Worm (Caenorhabditis elegans) whole organism, L1 larva: ENCODE results near the gene nhr-46.

Experiments
- C16A3.4 ChIP-seq: fragments of 150-350 bp; optimal IDR thresholded peaks from 2 replicates; lab custom pipeline; 2014; ENCODE audit warnings: missing biosample characterization, missing genetic modification characterization
- fkh-4 ChIP-seq: sonication (generic microtip); optimal IDR thresholded peaks from 2 replicates; lab custom pipeline; 2016; ENCODE audit warnings: missing compliant biosample characterization, missing genetic modification characterization, borderline replicate concordance
- fos-1 ChIP-seq: fragments of 150-350 bp; optimal IDR thresholded peaks from 2 replicates; lab custom pipeline; 2014; ENCODE audit warnings: missing biosample characterization, missing genetic modification characterization
- lsy-2 ChIP-seq, 2 experiments: fragments of 150-350 bp; optimal IDR thresholded peaks; 2 replicates each; lab custom pipeline; 2014; ENCODE audit warnings: missing biosample characterization in 2 of 2, missing genetic modification characterization in 2 of 2
- nhr-11 ChIP-seq: fragments of 150-350 bp; optimal IDR thresholded peaks from 2 replicates; lab custom pipeline; 2014; ENCODE audit warnings: missing biosample characterization, missing genetic modification characterization
- nhr-20 ChIP-seq: sonication (generic microtip); optimal IDR thresholded peaks from 2 replicates; lab custom pipeline; 2016; ENCODE audit warnings: mild to moderate bottlenecking, missing genetic modification characterization, missing compliant biosample characterization
- snpc-4 ChIP-seq: fragments of 150-350 bp; optimal IDR thresholded peaks from 2 replicates; lab custom pipeline; 2014; ENCODE audit warnings: missing biosample characterization, missing genetic modification characterization
- xbp-1 ChIP-seq: sonication (generic microtip); optimal IDR thresholded peaks from 2 replicates; lab custom pipeline; 2016; ENCODE audit warnings: missing genetic modification characterization, missing compliant biosample characterization
- zip-4 ChIP-seq: fragments of 200-800 bp; sonication (Bioruptor generic); optimal IDR thresholded peaks from 2 replicates; lab custom pipeline; 2018; ENCODE audit warnings: mild to moderate bottlenecking, missing genetic modification characterization, moderate library complexity, missing compliant biosample characterization
- ztf-11 ChIP-seq, 2 experiments: sonication (generic microtip); optimal IDR thresholded peaks; 2 replicates each; lab custom pipeline; 2016 to 2017; ENCODE audit warnings: missing genetic modification characterization in 2 of 2, missing biosample characterization in 1 of 2, missing compliant biosample characterization in 1 of 2

DNA sequence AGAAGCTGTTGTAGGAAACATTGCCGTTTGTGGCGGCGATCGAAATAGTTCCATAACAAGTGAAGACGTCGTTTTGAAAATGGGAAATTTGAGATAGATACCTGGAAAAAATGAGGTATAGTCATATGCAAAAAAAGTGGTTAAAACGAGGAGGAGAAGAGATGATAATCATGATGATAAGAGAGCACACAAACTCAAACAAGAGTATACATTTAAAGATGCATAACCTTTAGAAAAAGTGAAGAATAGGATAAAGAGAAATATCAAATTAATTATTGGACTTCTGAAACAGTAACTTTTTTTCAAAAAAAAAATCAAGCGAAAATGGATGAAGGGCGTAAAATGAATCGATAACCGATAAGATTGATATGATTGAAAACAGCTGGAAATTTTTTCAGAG lies at the start of gene nhr-46:
- no peak for TF ChIP-seq xbp-1
- TF ChIP-seq fkh-4 (tag; lab: Kevin White, UChicago) = no peak
- TF ChIP-seq nhr-11 (tag; lab: Kevin White, UChicago) = no peak
- TF ChIP-seq nhr-20 (tag; lab: Kevin White, UChicago) = no peak
- TF ChIP-seq zip-4 (GFP tag; lab: Kevin White, UChicago) = no peak
- no peak for TF ChIP-seq fos-1 (tag; lab: Kevin White, UChicago)
- TF ChIP-seq ztf-11 (tag; optimal IDR thresholded peaks at IDR 0.05; lab: Kevin White, UChicago) = no peak
- TF ChIP-seq lsy-2 (tag; optimal IDR thresholded peaks at IDR 0.05; lab: Kevin White, UChicago) = no peak
- TF ChIP-seq snpc-4 = no peak
- no peak for TF ChIP-seq C16A3.4
